Worm (Caenorhabditis elegans): ENCODE results near the gene F10C2.5.

The F10C2.5 gene

DNA sequence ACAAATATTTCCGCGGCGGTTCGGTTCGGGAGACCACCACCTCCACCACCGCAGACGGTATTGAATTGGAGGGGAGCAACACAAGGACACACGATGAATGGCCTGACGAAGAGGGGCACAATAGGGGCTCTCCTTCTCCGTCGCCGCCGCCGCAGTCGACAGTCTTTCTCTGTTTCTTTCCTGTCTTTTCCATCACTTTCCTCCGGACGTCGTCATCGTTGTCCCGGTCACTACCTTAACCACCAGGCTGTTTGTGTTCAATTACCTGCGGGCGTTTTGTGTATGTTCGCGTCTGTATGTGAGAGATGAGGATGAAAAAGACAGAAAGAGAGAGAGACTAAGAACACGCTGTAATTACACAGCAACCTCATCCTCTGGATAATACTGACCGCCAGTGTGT is 5.5 kb upstream of the F10C2.5 start:
- TF ChIP-seq nhr-12 (tag; optimal IDR thresholded peaks at IDR 0.05): no peak
- no peak for TF ChIP-seq snpc-4 (tag; optimal IDR thresholded peaks at IDR 0.05)
- TF ChIP-seq mls-2 (tag; optimal IDR thresholded peaks at IDR 0.05): peak; percentile 39
- no peak for TF ChIP-seq bed-3 (GFP tag; optimal IDR thresholded peaks at IDR 0.05)
- TF ChIP-seq mab-5 (tag; optimal IDR thresholded peaks at IDR 0.05): no peak
- TF ChIP-seq sptf-1 (tag; optimal IDR thresholded peaks at IDR 0.05): no peak
- TF ChIP-seq unc-39 (tag; optimal IDR thresholded peaks at IDR 0.05): no peak
- TF ChIP-seq mep-1 (tag; optimal IDR thresholded peaks at IDR 0.05): no peak
- TF ChIP-seq lin-32 (GFP tag; optimal IDR thresholded peaks at IDR 0.05): no peak
- no peak for TF ChIP-seq cnd-1 (tag; optimal IDR thresholded peaks at IDR 0.05)
- no peak for TF ChIP-seq M03D4.4 (tag; optimal IDR thresholded peaks at IDR 0.05)
- TF ChIP-seq elt-3 (tag; optimal IDR thresholded peaks at IDR 0.05): no peak
- no peak for TF ChIP-seq drap-1 (GFP tag; optimal IDR thresholded peaks at IDR 0.05)
- no peak for TF ChIP-seq lsy-2 (tag; optimal IDR thresholded peaks at IDR 0.05)
- TF ChIP-seq nhr-237 (tag; optimal IDR thresholded peaks at IDR 0.05): no peak
- TF ChIP-seq pha-4 (tag; optimal IDR thresholded peaks at IDR 0.05): no peak
- peak; percentile 74 for TF ChIP-seq nhr-2 (tag; optimal IDR thresholded peaks at IDR 0.05)
- no peak for TF ChIP-seq flh-1 (GFP tag; optimal IDR thresholded peaks at IDR 0.05)
- no peak for TF ChIP-seq unc-62 (GFP tag; optimal IDR thresholded peaks at IDR 0.05)
- TF ChIP-seq ceh-39 (tag; optimal IDR thresholded peaks at IDR 0.05): no peak
- TF ChIP-seq ceh-83 (GFP tag; optimal IDR thresholded peaks at IDR 0.05): no peak
- TF ChIP-seq ceh-43 (GFP tag; optimal IDR thresholded peaks at IDR 0.05): peak; percentile 51
- TF ChIP-seq blmp-1 (tag; optimal IDR thresholded peaks at IDR 0.05): no peak
- TF ChIP-seq ham-2 (GFP tag; optimal IDR thresholded peaks at IDR 0.05): no peak
- TF ChIP-seq nhr-76 (tag; optimal IDR thresholded peaks at IDR 0.05): no peak
- TF ChIP-seq unc-120 (tag; optimal IDR thresholded peaks at IDR 0.05; ENCODE audit: poor library complexity, severe bottlenecking): no peak
- TF ChIP-seq zip-8 (tag; optimal IDR thresholded peaks at IDR 0.05): no peak

DNA sequence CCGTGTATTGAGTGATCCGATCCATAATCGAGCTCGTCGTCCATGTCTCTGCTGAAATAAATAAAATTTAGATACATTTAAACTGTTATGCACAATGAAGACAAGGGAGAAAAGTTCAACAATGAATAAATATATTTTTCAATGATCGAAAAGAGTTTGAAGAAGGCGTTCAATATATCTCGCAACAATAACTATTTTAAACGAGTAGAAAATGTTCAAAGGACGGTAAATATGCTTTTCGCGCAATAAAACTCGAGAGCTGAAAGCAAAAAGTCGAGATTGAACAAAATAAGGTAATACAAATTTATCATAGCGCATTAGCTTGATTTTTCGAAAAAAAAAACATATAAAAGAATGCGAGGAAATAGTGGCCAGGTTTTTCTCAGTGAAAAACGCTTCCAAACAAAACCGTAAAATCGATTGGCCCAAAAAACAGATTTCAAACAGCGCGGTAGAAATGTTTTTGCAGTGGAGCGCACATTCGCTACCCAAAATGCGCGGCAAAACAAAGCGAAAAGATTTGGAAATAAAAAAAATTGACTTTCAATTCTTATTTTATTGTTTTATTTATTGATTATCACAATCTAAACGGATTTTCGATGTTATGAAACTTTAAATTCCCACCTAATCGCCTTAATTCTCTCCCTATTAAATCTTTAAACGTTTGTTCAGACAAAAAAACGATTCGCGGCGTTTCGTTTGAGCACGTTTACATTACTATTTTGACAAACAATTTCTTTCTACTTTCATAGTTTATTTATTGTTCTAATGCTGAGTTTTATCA is 4.2 kb upstream of the F10C2.5 start, which contains the start of the genes kup-1 and F10C2.4:
kup-1 (minus strand) TSS at position 51 of the 784 bp plus-strand sequence.
F10C2.4 (plus strand) TSS at position 734 of the 784 bp plus-strand sequence.
- TF ChIP-seq mep-1 (tag; optimal IDR thresholded peaks at IDR 0.05) (peak; percentile 53), unc-120 (tag; optimal IDR thresholded peaks at IDR 0.05; ENCODE audit: poor library complexity, severe bottlenecking) (no peak), nhr-2 (tag; optimal IDR thresholded peaks at IDR 0.05) (peak; percentile 13), lsy-2 (tag; optimal IDR thresholded peaks at IDR 0.05) (peak; percentile 39), nhr-237 (tag; optimal IDR thresholded peaks at IDR 0.05) (peak; percentile 5), nhr-12 (tag; optimal IDR thresholded peaks at IDR 0.05) (no peak), ceh-39 (tag; optimal IDR thresholded peaks at IDR 0.05) (peak; percentile 61), drap-1 (GFP tag; optimal IDR thresholded peaks at IDR 0.05) (no peak), ham-2 (GFP tag; optimal IDR thresholded peaks at IDR 0.05) (no peak), unc-39 (tag; optimal IDR thresholded peaks at IDR 0.05) (no peak), flh-1 (GFP tag; optimal IDR thresholded peaks at IDR 0.05) (no peak), elt-1 (tag; optimal IDR thresholded peaks at IDR 0.05; ENCODE audit: borderline replicate concordance, insufficient read depth) (no peak), ceh-43 (GFP tag; optimal IDR thresholded peaks at IDR 0.05) (no peak)

DNA sequence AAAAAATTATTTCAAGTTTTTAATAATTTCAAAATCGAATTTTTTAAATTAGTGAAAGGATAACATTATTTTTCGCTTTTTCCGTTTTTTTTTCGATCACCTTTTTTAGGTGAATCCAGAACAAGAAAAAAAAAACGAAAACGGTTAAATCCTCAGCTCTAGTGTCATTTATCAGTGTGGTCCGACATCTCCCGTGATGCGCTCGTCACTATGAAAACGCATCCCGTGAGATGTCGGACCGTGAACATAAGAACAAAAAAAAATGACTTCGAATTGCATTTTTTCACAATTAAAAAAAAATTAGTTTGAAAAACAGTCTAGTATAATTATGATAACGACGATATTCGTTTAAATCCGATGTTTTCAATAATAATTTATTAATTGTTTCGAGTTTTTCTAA is 2.5 kb downstream of the F10C2.5 start:
- TF ChIP-seq mab-5 (tag; optimal IDR thresholded peaks at IDR 0.05): no peak

DNA sequence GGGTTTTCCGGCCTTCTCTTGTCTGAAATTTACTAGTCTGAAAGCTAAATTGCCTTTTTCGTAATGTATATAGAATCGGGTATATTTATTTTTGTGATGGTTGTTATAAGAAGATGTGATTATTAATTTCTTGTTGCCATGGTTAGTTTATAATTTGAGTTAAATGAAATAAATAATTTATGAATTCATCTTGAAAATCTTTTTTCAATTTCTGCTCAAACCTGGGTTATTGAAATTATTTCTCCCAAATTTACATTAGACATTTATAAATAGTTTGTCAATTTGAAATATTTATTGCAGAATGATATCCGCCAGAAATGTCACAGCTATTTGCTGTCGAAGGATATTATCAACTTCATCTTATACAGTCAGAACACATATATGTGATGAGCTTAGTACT is 3.2 kb downstream of the F10C2.5 start, which contains the start of gene dars-2:
dars-2 (plus strand) TSS at position 301 of the 400 bp plus-strand sequence.
- TF ChIP-seq nhr-12 (tag; optimal IDR thresholded peaks at IDR 0.05): no peak
- TF ChIP-seq tbx-8 (GFP tag; optimal IDR thresholded peaks at IDR 0.05): no peak
- TF ChIP-seq pha-4 (tag; optimal IDR thresholded peaks at IDR 0.05): no peak
- no peak for TF ChIP-seq unc-62 (GFP tag; optimal IDR thresholded peaks at IDR 0.05)
- TF ChIP-seq unc-39 (tag; optimal IDR thresholded peaks at IDR 0.05): no peak
- no peak for TF ChIP-seq ham-2 (GFP tag; optimal IDR thresholded peaks at IDR 0.05)
- TF ChIP-seq nhr-2 (tag; optimal IDR thresholded peaks at IDR 0.05): no peak
- TF ChIP-seq zip-8 (tag; optimal IDR thresholded peaks at IDR 0.05): no peak
- TF ChIP-seq snpc-4 (tag; optimal IDR thresholded peaks at IDR 0.05): no peak
- no peak for TF ChIP-seq blmp-1 (tag; optimal IDR thresholded peaks at IDR 0.05)
- TF ChIP-seq nhr-28 (tag; optimal IDR thresholded peaks at IDR 0.05): no peak
- no peak for TF ChIP-seq nhr-76 (tag; optimal IDR thresholded peaks at IDR 0.05)
- no peak for TF ChIP-seq flh-1 (GFP tag; optimal IDR thresholded peaks at IDR 0.05)
- no peak for TF ChIP-seq hlh-1 (tag; optimal IDR thresholded peaks at IDR 0.05)
- no peak for TF ChIP-seq ces-1 (GFP tag; optimal IDR thresholded peaks at IDR 0.05)
- no peak for TF ChIP-seq mab-5 (tag; optimal IDR thresholded peaks at IDR 0.05)
- TF ChIP-seq ztf-11 (tag; optimal IDR thresholded peaks at IDR 0.05): no peak
- TF ChIP-seq mep-1 (tag; optimal IDR thresholded peaks at IDR 0.05): no peak
- no peak for TF ChIP-seq cnd-1 (tag; optimal IDR thresholded peaks at IDR 0.05)

Data from whole organism, mixed stage, embryonic.